Fruit fly (Drosophila melanogaster) whole organism, prepupa: ENCODE results near the gene CG16903.
A peak's percentile ranks its signal among the peaks of the same experiment; 100 is the strongest.

Experiments
- CG10669 ChIP-seq: fragments of 200-800 bp; sonication (Bioruptor generic); optimal IDR thresholded peaks from 3 replicates; lab custom pipeline; 2018; ENCODE audit warnings: missing biosample characterization, mild to moderate bottlenecking, missing genetic modification characterization, moderate library complexity
- CG15336 ChIP-seq: fragments of 200-800 bp; sonication (Bioruptor generic); IDR thresholded peaks from 2 replicates; pipeline ENCODE4 v1.3.6; 2022; ENCODE audit warnings: missing biosample characterization, missing genetic modification characterization
- CG32006 ChIP-seq: fragments of 200-800 bp; sonication (Bioruptor generic); optimal IDR thresholded peaks from 3 replicates; lab custom pipeline; 2017; ENCODE audit warnings: missing biosample characterization, mild to moderate bottlenecking, missing genetic modification characterization
- CG6163 ChIP-seq: fragments of 200-800 bp; sonication (Bioruptor generic); IDR thresholded peaks from 3 replicates; pipeline ENCODE4 v1.3.6; 2022; ENCODE audit warnings: missing biosample characterization, missing genetic modification characterization
- CG6276 ChIP-seq: fragments of 200-800 bp; sonication (Bioruptor generic); optimal IDR thresholded peaks from 2 replicates; lab custom pipeline; 2017; ENCODE audit warnings: missing biosample characterization, mild to moderate bottlenecking, missing genetic modification characterization
- CG7368 ChIP-seq: fragments of 200-800 bp; sonication (Bioruptor generic); optimal IDR thresholded peaks from 3 replicates; lab custom pipeline; 2016; ENCODE audit warnings: missing biosample characterization, missing genetic modification characterization
- Eip78C ChIP-seq: fragments of 200-800 bp; sonication (Bioruptor generic); peaks from one replicate; lab custom pipeline; 2016; ENCODE audit warnings: missing biosample characterization, missing genetic modification characterization
- Lpt ChIP-seq: fragments of 200-800 bp; sonication (Bioruptor generic); optimal IDR thresholded peaks from 3 replicates; lab custom pipeline; 2016; ENCODE audit warnings: missing biosample characterization, missing genetic modification characterization
- Sox14 ChIP-seq: fragments of 200-800 bp; sonication (Bioruptor generic); optimal IDR thresholded peaks from 3 replicates; lab custom pipeline; 2016; ENCODE audit warnings: missing biosample characterization, missing genetic modification characterization
- fkh ChIP-seq: fragments of 200-800 bp; sonication (Bioruptor generic); optimal IDR thresholded peaks from 3 replicates; lab custom pipeline; 2017; ENCODE audit warnings: missing biosample characterization, mild to moderate bottlenecking, missing genetic modification characterization, moderate library complexity
- pdm3 ChIP-seq: fragments of 200-800 bp; sonication (Bioruptor generic); optimal IDR thresholded peaks from 3 replicates; lab custom pipeline; 2016; ENCODE audit warnings: missing biosample characterization, missing genetic modification characterization
- svp ChIP-seq: fragments of 200-800 bp; sonication (Bioruptor generic); peaks from one replicate; lab custom pipeline; 2016; ENCODE audit warnings: missing biosample characterization, missing genetic modification characterization
- vri ChIP-seq: fragments of 200-800 bp; sonication (Bioruptor generic); optimal IDR thresholded peaks from 3 replicates; lab custom pipeline; 2016; ENCODE audit warnings: missing biosample characterization, mild to moderate bottlenecking, missing genetic modification characterization

CG16903 gene

DNA sequence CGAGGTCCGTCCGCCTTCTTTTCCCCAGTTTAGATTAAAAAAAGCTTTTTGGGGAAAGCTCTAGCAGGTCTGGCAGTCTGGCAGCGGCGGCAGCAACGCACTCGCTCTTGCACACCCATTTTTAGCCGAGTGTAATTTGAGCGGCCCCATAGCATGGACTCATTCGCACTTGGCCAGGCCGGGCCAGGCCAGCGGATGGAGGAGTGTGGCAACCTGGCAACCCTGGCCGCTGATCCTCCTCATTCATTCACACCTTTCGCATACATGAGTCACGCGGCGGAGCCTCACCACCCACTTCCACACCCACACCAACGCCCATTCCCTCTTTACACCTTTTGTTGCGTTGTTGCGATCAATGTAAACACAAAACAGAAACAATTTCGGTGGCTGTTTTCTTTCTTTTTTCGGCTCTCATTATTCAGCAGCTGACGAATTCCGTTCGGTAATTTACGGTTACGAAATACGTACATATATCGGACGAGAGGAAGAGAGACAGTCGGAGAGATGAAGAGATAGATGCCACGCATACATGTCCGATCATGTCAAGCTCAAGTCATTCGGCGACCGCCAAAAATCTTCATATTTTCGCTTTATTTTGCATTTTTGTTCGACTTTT is 47.3 kb downstream of the CG16903 start:
- no peak for TF ChIP-seq pdm3 (GFP tag; lab: Kevin White, UChicago)
- TF ChIP-seq fkh (GFP tag; lab: Kevin White, UChicago), result peak; percentile 45
- TF ChIP-seq vri, result peak; percentile 87
- TF ChIP-seq svp, result peak; percentile 66
- 0 out of 2 replicates have a peak, but pooled peaks have one; percentile 10 for TF ChIP-seq CG15336
- TF ChIP-seq Eip78C, result peak; percentile 37
- TF ChIP-seq Lpt (GFP tag; lab: Kevin White, UChicago), result no peak

DNA sequence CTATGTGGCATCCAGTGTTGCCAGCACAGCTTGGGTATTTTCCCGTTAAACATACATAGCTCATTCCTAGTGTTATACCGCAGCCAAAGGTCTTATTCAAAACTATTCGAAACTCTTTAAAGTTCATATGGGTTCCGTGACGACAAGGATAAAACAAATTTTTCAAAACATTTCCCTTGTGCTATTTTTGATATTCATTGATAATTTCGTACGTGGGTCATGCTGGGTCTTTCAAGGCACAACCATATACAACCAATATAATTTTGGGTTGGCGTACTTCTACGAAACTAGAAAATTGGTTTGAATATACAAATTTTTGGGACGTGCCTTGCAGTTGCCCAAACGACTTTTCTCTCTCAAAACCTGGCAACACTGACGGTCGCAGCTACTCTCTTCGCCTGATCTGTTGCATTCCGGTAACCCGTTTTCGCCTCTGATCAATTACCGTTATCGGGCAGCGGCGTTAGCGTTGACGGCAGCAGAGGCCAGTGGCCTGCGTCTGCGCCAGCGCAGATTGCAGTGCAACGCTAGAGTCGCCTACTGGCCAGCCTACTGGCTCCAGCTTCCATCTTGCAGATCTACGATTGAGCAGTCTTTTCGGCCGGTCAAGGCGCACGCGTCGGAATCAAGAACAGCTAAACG is 47.9 kb downstream of the CG16903 start:
- TF ChIP-seq CG6276 (GFP tag; lab: Kevin White, UChicago), result peak; percentile 11
- no peak for TF ChIP-seq CG10669 (GFP tag; lab: Kevin White, UChicago)
- no peak for TF ChIP-seq CG7368 (GFP tag; lab: Kevin White, UChicago)
- TF ChIP-seq Eip78C, result peak; percentile 41
- TF ChIP-seq CG32006 (GFP tag; lab: Kevin White, UChicago), result peak; percentile 54

DNA sequence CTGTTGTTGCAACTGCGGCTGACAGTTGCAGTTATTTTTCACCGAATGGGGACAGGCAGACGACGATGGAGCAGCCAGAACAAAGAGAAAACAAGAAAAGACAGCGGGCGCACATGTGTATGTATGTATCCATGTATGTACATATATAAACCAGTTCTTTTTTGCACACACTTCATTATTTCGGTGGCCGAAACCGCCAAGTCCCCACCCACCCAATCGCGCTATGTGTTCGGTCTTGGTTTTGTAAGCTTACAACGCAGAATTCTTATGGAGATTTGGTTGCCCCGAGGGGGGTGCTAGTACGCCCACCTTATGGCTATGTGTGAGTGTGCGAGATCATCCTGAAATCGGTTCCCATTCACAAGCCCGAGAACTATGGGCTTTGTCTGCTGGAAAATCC is 48.9 kb downstream of the CG16903 start:
- TF ChIP-seq Sox14 (GFP tag; lab: Kevin White, UChicago), result no peak
- 0 out of 3 replicates have a peak, but pooled peaks have one; percentile 18 for TF ChIP-seq CG6163 (GFP tag; lab: Robert Waterston, UW)
